Worm (Caenorhabditis elegans) whole organism, L1 larva: ENCODE results near the gene T07F12.1.
A peak's percentile ranks its signal among the peaks of the same experiment; 100 is the strongest.

Experiments used
- C04F5.9 ChIP-seq: sonication (generic microtip); optimal IDR thresholded peaks from 2 replicates; lab custom pipeline; 2016; ENCODE audit warnings: missing genetic modification characterization, missing compliant biosample characterization
- C34B4.2 ChIP-seq: sonication (generic microtip); optimal IDR thresholded peaks from 2 replicates; lab custom pipeline; 2017; ENCODE audit warnings: mild to moderate bottlenecking, missing genetic modification characterization, missing compliant biosample characterization
- F16B12.6 ChIP-seq: fragments of 150-350 bp; optimal IDR thresholded peaks from 2 replicates; lab custom pipeline; 2014; ENCODE audit warnings: missing biosample characterization, missing genetic modification characterization
- Y116A8C.19 ChIP-seq: sonication (generic microtip); optimal IDR thresholded peaks from 2 replicates; lab custom pipeline; 2016; ENCODE audit warnings: missing compliant biosample characterization, missing genetic modification characterization, borderline replicate concordance
- aha-1 ChIP-seq: fragments of 150-350 bp; optimal IDR thresholded peaks from 2 replicates; lab custom pipeline; 2014; ENCODE audit warnings: missing biosample characterization, missing genetic modification characterization
- ama-1 ChIP-seq: fragments of 150-350 bp; optimal IDR thresholded peaks from 2 replicates; lab custom pipeline; 2014
- ceh-8 ChIP-seq: fragments of 200-800 bp; sonication (Bioruptor generic); optimal IDR thresholded peaks from 2 replicates; lab custom pipeline; 2018; ENCODE audit warnings: mild to moderate bottlenecking, missing genetic modification characterization, moderate library complexity, missing compliant biosample characterization
- dsc-1 ChIP-seq: sonication (generic microtip); optimal IDR thresholded peaks from 2 replicates; lab custom pipeline; 2016; ENCODE audit warnings: mild to moderate bottlenecking, missing genetic modification characterization, missing compliant biosample characterization
- efl-1 ChIP-seq, 4 experiments: fragments of 150-350 bp; optimal IDR thresholded peaks in 3 of 4; peaks in 1 of 4; 1 replicate in 1 of 4; 2 replicates in 3 of 4; lab custom pipeline; 2014; ENCODE audit warnings: missing biosample characterization in 2 of 4, missing genetic modification characterization in 2 of 4, missing genetic modification reagents in 2 of 4
- efl-3 ChIP-seq: fragments of 200-800 bp; sonication (Bioruptor generic); optimal IDR thresholded peaks from 2 replicates; lab custom pipeline; 2018; ENCODE audit warnings: mild to moderate bottlenecking, missing genetic modification characterization, missing compliant biosample characterization
- egl-27 ChIP-seq, 2 experiments: fragments of 150-350 bp in 1 of 2; sonication (generic microtip); optimal IDR thresholded peaks; 3 replicates each; lab custom pipeline; 2017 to 2018; ENCODE audit warnings: missing biosample characterization in 2 of 2, missing genetic modification characterization in 2 of 2, missing genetic modification reagents in 2 of 2
- fkh-10 ChIP-seq: sonication (generic microtip); optimal IDR thresholded peaks from 2 replicates; lab custom pipeline; 2017; ENCODE audit warnings: missing biosample characterization, missing genetic modification reagents, missing genetic modification characterization
- fkh-4 ChIP-seq: sonication (generic microtip); optimal IDR thresholded peaks from 2 replicates; lab custom pipeline; 2016; ENCODE audit warnings: missing compliant biosample characterization, missing genetic modification characterization, borderline replicate concordance
- fkh-8 ChIP-seq: sonication (generic microtip); optimal IDR thresholded peaks from 2 replicates; lab custom pipeline; 2016; ENCODE audit warnings: mild to moderate bottlenecking, missing genetic modification characterization, missing compliant biosample characterization
- jun-1 ChIP-seq: fragments of 150-350 bp; optimal IDR thresholded peaks from 2 replicates; lab custom pipeline; 2014; ENCODE audit warnings: missing biosample characterization, missing genetic modification reagents, missing genetic modification characterization
- lin-14 ChIP-seq: fragments of 200-800 bp; sonication (Bioruptor generic); optimal IDR thresholded peaks from 2 replicates; lab custom pipeline; 2018; ENCODE audit warnings: mild to moderate bottlenecking, missing genetic modification characterization, moderate library complexity, missing compliant biosample characterization
- lir-3 ChIP-seq: sonication (generic microtip); optimal IDR thresholded peaks from 2 replicates; lab custom pipeline; 2016; ENCODE audit warnings: mild to moderate bottlenecking, missing genetic modification characterization, moderate library complexity, missing compliant biosample characterization; ENCODE audit not compliant: poor library complexity
- mdl-1 ChIP-seq, 2 experiments: fragments of 150-350 bp; optimal IDR thresholded peaks; 2 replicates each; lab custom pipeline; 2014 to 2017; ENCODE audit warnings: missing biosample characterization in 2 of 2, missing genetic modification characterization in 2 of 2, inconsistent platforms in 1 of 2
- mef-2 ChIP-seq: fragments of 150-350 bp; optimal IDR thresholded peaks from 2 replicates; lab custom pipeline; 2014; ENCODE audit warnings: missing biosample characterization, missing genetic modification characterization
- nhr-20 ChIP-seq: sonication (generic microtip); optimal IDR thresholded peaks from 2 replicates; lab custom pipeline; 2016; ENCODE audit warnings: mild to moderate bottlenecking, missing genetic modification characterization, missing compliant biosample characterization
- nhr-71 ChIP-seq: sonication (generic microtip); optimal IDR thresholded peaks from 2 replicates; lab custom pipeline; 2016; ENCODE audit warnings: mild to moderate bottlenecking, missing genetic modification characterization, moderate library complexity, missing compliant biosample characterization
- nhr-76 ChIP-seq: sonication (generic microtip); optimal IDR thresholded peaks from 2 replicates; lab custom pipeline; 2017; ENCODE audit warnings: missing biosample characterization, missing genetic modification characterization
- pag-3 ChIP-seq: sonication (generic microtip); optimal IDR thresholded peaks from 2 replicates; lab custom pipeline; 2017; ENCODE audit warnings: missing genetic modification characterization, mild to moderate bottlenecking, missing compliant biosample characterization, antibody characterized with exemption, borderline replicate concordance; ENCODE audit not compliant: insufficient read depth
- snpc-4 ChIP-seq: fragments of 150-350 bp; optimal IDR thresholded peaks from 2 replicates; lab custom pipeline; 2014; ENCODE audit warnings: missing biosample characterization, missing genetic modification characterization
- tlp-1 ChIP-seq: fragments of 150-350 bp; optimal IDR thresholded peaks from 2 replicates; lab custom pipeline; 2014; ENCODE audit warnings: missing biosample characterization, missing genetic modification characterization
- unc-30 ChIP-seq: sonication (generic microtip); optimal IDR thresholded peaks from 2 replicates; lab custom pipeline; 2017; ENCODE audit warnings: missing biosample characterization, missing genetic modification characterization
- unc-86 ChIP-seq: sonication (generic microtip); optimal IDR thresholded peaks from 2 replicates; lab custom pipeline; 2016; ENCODE audit warnings: missing genetic modification characterization, missing compliant biosample characterization
- unc-98 ChIP-seq: fragments of 200-800 bp; sonication (Bioruptor generic); IDR thresholded peaks from 2 replicates; pipeline ENCODE4 v1.3.6; 2022; ENCODE audit warnings: missing genetic modification characterization, missing compliant biosample characterization
- vab-15 ChIP-seq: sonication (generic microtip); optimal IDR thresholded peaks from 2 replicates; lab custom pipeline; 2017; ENCODE audit warnings: missing genotype, mild to moderate bottlenecking, missing genetic modification characterization, missing compliant biosample characterization
- zag-1 ChIP-seq: fragments of 150-350 bp; optimal IDR thresholded peaks from 2 replicates; lab custom pipeline; 2014; ENCODE audit warnings: missing biosample characterization, missing genetic modification characterization
- ztf-11 ChIP-seq, 2 experiments: sonication (generic microtip); optimal IDR thresholded peaks; 2 replicates each; lab custom pipeline; 2016 to 2017; ENCODE audit warnings: missing genetic modification characterization in 2 of 2, missing biosample characterization in 1 of 2, missing compliant biosample characterization in 1 of 2

T07F12.1 gene

ce11 chrX:4914464-4914863 lies 20.6 kb downstream of the T07F12.1 start:
- TF ChIP-seq mef-2 (no peak), efl-1 (optimal IDR thresholded peaks at IDR 0.05; lab: Kevin White, UChicago) (no peak), efl-1 (GFP tag; optimal IDR thresholded peaks at IDR 0.05 in 1 of 2; lab: Kevin White, UChicago) (peak in 1 of 2 experiments; percentile 54), unc-98 (GFP tag; lab: Robert Waterston, UW) (no peak), egl-27 (tag; optimal IDR thresholded peaks at IDR 0.05; lab: Kevin White, UChicago) (no peak), fkh-4 (no peak)
- TF ChIP-seq, all 84 proteins: peak for 1

- TF ChIP-seq ztf-11 (tag; optimal IDR thresholded peaks at IDR 0.05; lab: Kevin White, UChicago) (no peak), vab-15 (tag; lab: Kevin White, UChicago) (no peak), dsc-1 (tag; lab: Kevin White, UChicago) (no peak), aha-1 (tag; lab: Kevin White, UChicago) (no peak), fkh-8 (tag; lab: Kevin White, UChicago) (no peak)
These were observed 22.0 kb downstream of the T07F12.1 start, which contains the start of gene ifa-4 for ce11 chrX:4915879-4916278. TSS of gene ifa-4 (minus strand) at chrX:4915979.

DNA sequence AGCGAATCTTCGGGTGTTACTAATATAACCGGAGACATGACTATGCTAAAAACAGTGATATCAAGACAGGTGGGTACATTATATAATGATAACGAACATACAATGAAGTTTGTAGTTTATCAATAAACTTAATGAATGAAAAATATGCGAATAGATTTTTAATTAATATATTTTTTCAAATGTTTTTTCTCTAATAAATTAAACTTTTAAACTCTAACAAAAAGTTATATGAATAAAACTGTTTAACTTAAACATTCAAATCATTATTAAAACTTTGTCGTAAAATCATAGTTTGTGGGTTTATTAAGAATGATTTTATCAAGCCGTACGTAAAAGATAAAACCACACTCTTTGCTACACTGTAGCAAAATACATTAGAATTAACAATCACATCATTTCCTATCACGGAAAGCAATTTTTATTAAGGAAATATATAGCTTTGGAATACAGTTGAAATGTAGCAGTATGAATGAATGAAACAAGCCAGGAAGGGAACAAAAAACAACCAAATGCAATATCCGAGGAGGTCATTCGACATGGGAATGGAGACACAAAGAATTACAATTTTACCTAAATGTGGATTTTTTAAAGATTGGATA lies 27.2 kb downstream of the T07F12.1 start, which contains the start of gene K05B2.4:
TSS of gene K05B2.4 (minus strand) at position 51 of the 599 bp plus-strand sequence.
- TF ChIP-seq Y116A8C.19 (tag; lab: Kevin White, UChicago) (no peak), efl-1 (optimal IDR thresholded peaks at IDR 0.05; lab: Kevin White, UChicago) (no peak), efl-1 (GFP tag; optimal IDR thresholded peaks at IDR 0.05 in 1 of 2; lab: Kevin White, UChicago) (peak in 1 of 2 experiments; percentile 91), efl-3 (no peak), vab-15 (tag; lab: Kevin White, UChicago) (no peak)

DNA sequence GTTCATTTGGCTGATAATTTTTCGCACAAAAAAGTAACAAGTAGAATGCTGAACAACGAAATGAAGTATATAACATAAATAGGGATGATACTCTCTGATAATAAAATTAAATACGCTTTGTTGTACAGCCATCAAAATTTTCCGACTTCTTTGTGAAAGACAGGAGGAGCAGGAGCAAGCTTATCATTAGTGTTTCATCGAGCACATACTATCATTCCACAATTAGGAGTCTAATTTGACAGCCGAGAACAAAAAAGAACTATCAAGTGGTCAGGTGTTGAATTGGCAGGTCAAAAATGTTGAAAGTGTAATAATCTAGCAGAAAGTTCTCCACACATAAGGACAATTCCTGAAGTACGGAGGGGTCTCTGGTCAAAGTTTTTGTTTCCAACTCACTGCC lies 34.3 kb downstream of the T07F12.1 start:
- no peak for TF ChIP-seq C04F5.9 (tag; lab: Kevin White, UChicago)
- no peak for TF ChIP-seq nhr-76 (tag; lab: Kevin White, UChicago)
- TF ChIP-seq nhr-71, result no peak
- TF ChIP-seq fkh-4, result no peak
- no peak for TF ChIP-seq mef-2
- TF ChIP-seq aha-1 (tag; lab: Kevin White, UChicago), result no peak
- TF ChIP-seq C34B4.2 (tag; lab: Kevin White, UChicago), result no peak
- TF ChIP-seq F16B12.6 (tag; lab: Kevin White, UChicago), result no peak
- no peak for TF ChIP-seq pag-3 (tag; lab: Kevin White, UChicago)
- TF ChIP-seq fkh-10 (GFP tag; lab: Kevin White, UChicago), result no peak
- TF ChIP-seq ceh-8, result no peak
- no peak for TF ChIP-seq unc-86 (tag; lab: Kevin White, UChicago)
- no peak for TF ChIP-seq unc-30 (tag; lab: Kevin White, UChicago)
- no peak for TF ChIP-seq zag-1
- TF ChIP-seq, all 84 proteins: peak for 0

DNA sequence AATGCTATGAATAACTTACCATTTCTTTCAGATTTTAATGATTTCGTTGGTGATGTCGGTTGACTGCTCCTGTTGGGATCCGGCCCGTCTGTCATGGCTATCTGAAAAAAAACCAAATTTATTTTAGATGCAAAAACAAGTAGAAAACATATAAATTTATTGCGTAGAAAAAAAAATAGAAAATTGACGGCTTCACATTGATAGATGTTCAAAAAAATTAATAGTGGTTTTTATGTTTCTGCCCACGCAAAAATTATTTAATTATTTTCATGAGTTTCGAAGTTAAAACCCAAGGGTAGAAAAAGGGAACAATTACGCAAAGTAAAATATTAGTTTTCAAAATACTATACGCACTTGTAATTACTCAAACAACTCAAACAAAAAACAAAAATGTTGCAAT lies 35.8 kb downstream of the T07F12.1 start, which contains the start of gene mct-4:
TSS of gene mct-4 (minus strand) at position 101 of the 400 bp plus-strand sequence.
- TF ChIP-seq lin-14, result no peak
- no peak for TF ChIP-seq tlp-1 (tag; lab: Kevin White, UChicago)
- TF ChIP-seq dsc-1 (tag; lab: Kevin White, UChicago), result no peak
- TF ChIP-seq C04F5.9 (tag; lab: Kevin White, UChicago), result no peak
- TF ChIP-seq mdl-1 (tag; optimal IDR thresholded peaks at IDR 0.05; lab: Kevin White, UChicago), result no peak
- no peak for TF ChIP-seq nhr-20 (tag; lab: Kevin White, UChicago)
- TF ChIP-seq snpc-4 (tag; lab: Kevin White, UChicago), result no peak

- no peak for TF ChIP-seq jun-1 (tag; lab: Kevin White, UChicago)
- peak; percentile 54 for TF ChIP-seq lin-14
- no peak for TF ChIP-seq lir-3 (tag; lab: Kevin White, UChicago)
- no peak for TF ChIP-seq unc-86 (tag; lab: Kevin White, UChicago)
- TF ChIP-seq zag-1, result no peak
- TF ChIP-seq ama-1 (lab: Kevin White, UChicago), result no peak
- TF ChIP-seq efl-1 (optimal IDR thresholded peaks at IDR 0.05; lab: Kevin White, UChicago), result no peak
- peak in 1 of 2 experiments; percentile 26 for TF ChIP-seq efl-1 (GFP tag; optimal IDR thresholded peaks at IDR 0.05 in 1 of 2; lab: Kevin White, UChicago)
These were observed 38.2 kb downstream of the T07F12.1 start for ce11 chrX:4932023-4932422.
